Fruit fly (Drosophila melanogaster) S2 (cell line): Measurements from ENCODE around the gene RpL28.

ENCODE experiments used
- CG8478 ChIP-seq: fragments of >200 bp; optimal IDR thresholded peaks from 2 replicates; lab custom pipeline; 2018
- CTCF ChIP-seq, 2 experiments: fragments of >200 bp; optimal IDR thresholded peaks; 2 replicates each; lab custom pipeline; 2018

- no peak for TF ChIP-seq CTCF (optimal IDR thresholded peaks at IDR 0.05; lab: Kevin White, UChicago)
- no peak for TF ChIP-seq CG8478 (lab: Kevin White, UChicago)
These were observed 26.9 kb upstream of the RpL28 start for dm6 chr3L:3249664-3249996.
